Worm (Caenorhabditis elegans) whole organism, early embryonic: ENCODE results near the gene zip-1.

Experiments used
- ama-1 ChIP-seq: fragments of 150-350 bp; optimal IDR thresholded peaks from 2 replicates; lab custom pipeline; 2014
- tra-4 ChIP-seq: sonication (generic microtip); optimal IDR thresholded peaks from 2 replicates; lab custom pipeline; 2017; ENCODE audit warnings: missing genetic modification characterization, missing compliant biosample characterization

DNA sequence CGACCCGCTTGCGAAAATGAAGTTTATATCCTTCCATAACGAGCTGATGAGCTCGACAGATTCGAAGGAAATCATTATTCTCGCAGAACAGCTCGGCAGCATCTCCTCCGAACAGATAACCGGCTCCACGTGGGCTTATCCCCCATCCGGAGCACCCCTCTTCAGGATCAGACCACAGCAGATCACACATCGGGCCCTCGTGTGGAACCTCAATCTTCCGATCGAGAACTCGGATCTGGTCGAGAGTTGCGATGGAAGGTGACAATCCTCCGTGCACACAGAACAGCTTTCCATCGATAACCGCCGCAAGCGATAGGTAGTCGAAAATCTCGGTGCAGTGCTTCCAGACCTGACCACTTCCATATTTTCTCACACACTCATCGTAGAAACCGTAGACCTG, 42.1 kb downstream of the zip-1 start:
- TF ChIP-seq ama-1 (lab: Kevin White, UChicago) (no peak), tra-4 (tag; lab: Kevin White, UChicago) (no peak)
